Worm (Caenorhabditis elegans): ENCODE measurements around the gene chil-19.

Gene chil-19

DNA sequence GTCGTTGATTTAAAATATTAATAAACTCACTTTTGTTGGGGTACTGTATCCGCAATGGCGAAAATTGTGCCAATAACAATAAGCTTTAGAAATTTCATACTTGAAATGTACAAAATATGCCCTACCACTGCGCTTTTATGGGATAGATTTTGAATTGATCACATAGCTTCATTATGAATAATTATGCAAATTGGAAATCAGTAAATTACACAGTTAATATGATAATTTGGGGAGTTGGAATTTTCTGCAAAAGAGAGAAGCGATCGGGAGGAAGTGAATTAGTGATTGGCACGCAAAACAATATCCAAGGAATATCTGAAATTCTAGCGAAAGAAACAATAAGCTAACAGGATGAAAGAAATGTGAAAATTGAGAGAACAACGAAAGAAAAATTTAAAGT is 28.1 kb downstream of the chil-19 start, which contains the start of gene M176.10:
Gene M176.10 (minus strand): TSS at position 101 of the 400 bp plus-strand sequence.
- TF ChIP-seq nhr-237 (tag; optimal IDR thresholded peaks at IDR 0.05) = no peak
- no peak for TF ChIP-seq unc-62 (GFP tag; optimal IDR thresholded peaks at IDR 0.05)
- no peak for TF ChIP-seq nhr-76 (tag; optimal IDR thresholded peaks at IDR 0.05)
- no peak for TF ChIP-seq mep-1 (tag; optimal IDR thresholded peaks at IDR 0.05)
- TF ChIP-seq zip-8 (tag; optimal IDR thresholded peaks at IDR 0.05) = no peak
- no peak for TF ChIP-seq unc-120 (tag; optimal IDR thresholded peaks at IDR 0.05; ENCODE audit: poor library complexity, severe bottlenecking)
- TF ChIP-seq unc-39 (tag; optimal IDR thresholded peaks at IDR 0.05) = no peak

DNA sequence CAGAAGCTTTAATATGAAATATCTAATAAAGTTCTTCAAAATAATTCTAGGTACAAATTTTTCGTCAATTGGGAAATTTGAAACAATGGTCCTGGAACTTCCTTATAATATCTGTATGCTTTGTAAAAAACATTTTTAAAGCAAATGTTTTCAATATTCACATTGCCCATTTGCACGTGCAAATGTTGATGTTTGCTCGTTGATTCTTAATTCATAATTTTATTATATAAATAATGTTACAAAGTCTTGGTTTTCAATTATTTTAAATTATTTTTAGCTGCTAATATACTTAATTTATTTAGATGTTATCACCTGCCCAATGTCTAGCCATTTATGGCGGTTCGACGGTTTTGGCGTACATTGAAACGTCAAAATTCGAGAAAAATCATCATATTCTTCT is 32.2 kb downstream of the chil-19 start, which contains the start of gene M176.11:
Gene M176.11 (plus strand): TSS at position 301 of the 400 bp plus-strand sequence.
- TF ChIP-seq pha-4 (tag; optimal IDR thresholded peaks at IDR 0.05) (no peak), mep-1 (tag; optimal IDR thresholded peaks at IDR 0.05) (no peak), ceh-83 (GFP tag; optimal IDR thresholded peaks at IDR 0.05) (no peak), zip-8 (tag; optimal IDR thresholded peaks at IDR 0.05) (no peak), unc-62 (GFP tag; optimal IDR thresholded peaks at IDR 0.05) (no peak), drap-1 (GFP tag; optimal IDR thresholded peaks at IDR 0.05) (no peak), blmp-1 (tag; optimal IDR thresholded peaks at IDR 0.05) (no peak), snpc-4 (tag; optimal IDR thresholded peaks at IDR 0.05) (no peak), bed-3 (GFP tag; optimal IDR thresholded peaks at IDR 0.05) (no peak), cnd-1 (tag; optimal IDR thresholded peaks at IDR 0.05) (no peak), mls-2 (tag; optimal IDR thresholded peaks at IDR 0.05) (no peak), ham-2 (GFP tag; optimal IDR thresholded peaks at IDR 0.05) (no peak), nhr-12 (tag; optimal IDR thresholded peaks at IDR 0.05) (no peak), tbx-8 (GFP tag; optimal IDR thresholded peaks at IDR 0.05) (no peak), nhr-28 (tag; optimal IDR thresholded peaks at IDR 0.05) (no peak), lin-32 (GFP tag; optimal IDR thresholded peaks at IDR 0.05) (no peak)

DNA sequence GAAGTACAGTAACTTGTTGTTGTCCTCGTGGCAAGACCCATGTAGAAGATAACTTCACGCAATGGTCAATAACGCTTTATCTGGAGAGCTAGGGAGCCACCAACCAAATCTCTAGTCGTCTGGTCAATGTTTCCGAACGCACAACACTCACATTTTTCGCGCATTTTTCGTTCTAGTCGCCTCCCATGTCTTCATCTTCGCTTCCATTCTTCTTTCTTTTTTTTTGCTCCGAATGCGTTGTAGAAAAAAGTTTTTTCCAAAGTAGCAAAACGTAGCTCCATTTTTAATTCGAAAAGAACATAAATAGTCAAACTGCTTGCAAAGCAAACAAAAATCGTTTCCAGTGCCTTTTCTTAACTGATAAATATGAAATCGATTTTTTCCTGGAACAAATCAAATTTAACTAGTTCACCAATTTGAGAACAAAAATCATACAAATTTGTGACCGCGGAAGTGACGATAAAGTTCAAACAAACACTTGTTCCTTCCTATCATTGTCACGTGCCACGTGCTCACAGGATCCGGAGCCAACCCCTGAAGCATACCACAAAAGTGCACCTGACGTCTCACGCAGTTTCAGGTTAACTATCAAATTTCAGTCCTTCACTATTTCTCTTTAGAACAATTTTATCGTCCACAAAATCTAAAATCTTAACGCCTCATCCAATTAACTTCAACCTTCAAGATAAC is 35.2 kb downstream of the chil-19 start:
- TF ChIP-seq ztf-11 (tag; optimal IDR thresholded peaks at IDR 0.05) (no peak), pha-4 (tag; optimal IDR thresholded peaks at IDR 0.05) (no peak), unc-120 (tag; optimal IDR thresholded peaks at IDR 0.05; ENCODE audit: poor library complexity, severe bottlenecking) (no peak), cnd-1 (tag; optimal IDR thresholded peaks at IDR 0.05) (no peak), zip-8 (tag; optimal IDR thresholded peaks at IDR 0.05) (no peak), ceh-39 (tag; optimal IDR thresholded peaks at IDR 0.05) (no peak), elt-1 (tag; optimal IDR thresholded peaks at IDR 0.05; ENCODE audit: borderline replicate concordance, insufficient read depth) (no peak), tbx-8 (GFP tag; optimal IDR thresholded peaks at IDR 0.05) (no peak), mab-5 (tag; optimal IDR thresholded peaks at IDR 0.05) (no peak), lin-32 (GFP tag; optimal IDR thresholded peaks at IDR 0.05) (no peak), sptf-1 (tag; optimal IDR thresholded peaks at IDR 0.05) (no peak), nhr-28 (tag; optimal IDR thresholded peaks at IDR 0.05) (no peak), mls-2 (tag; optimal IDR thresholded peaks at IDR 0.05) (no peak), ces-1 (GFP tag; optimal IDR thresholded peaks at IDR 0.05) (no peak)

DNA sequence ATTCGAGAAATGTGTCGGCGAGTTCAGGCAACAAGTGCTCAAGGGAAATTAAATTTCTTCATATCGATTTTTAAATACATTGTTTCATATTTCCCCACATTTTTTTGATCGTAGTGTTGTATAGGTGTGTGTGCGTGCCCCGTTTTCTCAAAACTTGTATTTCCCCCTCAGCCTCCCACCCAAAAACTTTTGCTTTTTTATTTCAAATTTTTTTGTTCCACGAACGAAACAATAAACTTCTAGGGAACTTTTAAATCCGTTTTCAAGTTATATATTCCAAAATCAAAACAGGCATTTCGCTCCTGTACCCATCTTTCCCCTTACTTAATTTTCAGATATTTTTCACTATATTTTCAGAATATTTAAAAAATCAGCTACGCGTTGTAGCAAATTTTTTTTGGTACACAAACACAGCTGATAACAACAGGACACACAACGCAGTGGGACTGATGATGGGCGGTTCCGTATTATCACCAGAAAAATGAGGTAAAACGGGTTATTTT is 36.1 kb downstream of the chil-19 start, which contains the start of the genes M176.4 and M176.16:
Gene M176.4 (plus strand): TSS at position 301 of the 503 bp plus-strand sequence.
Gene M176.16 (plus strand): TSS at position 453 of the 503 bp plus-strand sequence.
- TF ChIP-seq ztf-11 (tag; optimal IDR thresholded peaks at IDR 0.05) (no peak), nhr-12 (tag; optimal IDR thresholded peaks at IDR 0.05) (no peak), mep-1 (tag; optimal IDR thresholded peaks at IDR 0.05) (no peak), lin-32 (GFP tag; optimal IDR thresholded peaks at IDR 0.05) (no peak), sptf-1 (tag; optimal IDR thresholded peaks at IDR 0.05) (no peak), unc-62 (GFP tag; optimal IDR thresholded peaks at IDR 0.05) (no peak), nhr-237 (tag; optimal IDR thresholded peaks at IDR 0.05) (no peak), ham-2 (GFP tag; optimal IDR thresholded peaks at IDR 0.05) (no peak), cnd-1 (tag; optimal IDR thresholded peaks at IDR 0.05) (no peak), hlh-1 (tag; optimal IDR thresholded peaks at IDR 0.05) (no peak), drap-1 (GFP tag; optimal IDR thresholded peaks at IDR 0.05) (no peak), sem-2 (GFP tag; optimal IDR thresholded peaks at IDR 0.05) (no peak), ces-1 (GFP tag; optimal IDR thresholded peaks at IDR 0.05) (no peak), flh-1 (GFP tag; optimal IDR thresholded peaks at IDR 0.05) (no peak), blmp-1 (tag; optimal IDR thresholded peaks at IDR 0.05) (no peak)

All from whole organism, mixed stage, embryonic.